Fruit fly (Drosophila melanogaster): ENCODE data around the gene msl-1.

Gene msl-1

dm6 chr2L:18705617-18706046 is 17.0 kb upstream of the msl-1 start, which contains the start of gene Jwa (continued):
- TF ChIP-seq CG13296 (GFP tag; optimal IDR thresholded peaks at IDR 0.05) (peak; percentile 77), CG12104 (GFP tag; optimal IDR thresholded peaks at IDR 0.05) (peak; percentile 73), CG5953 (GFP tag; IDR thresholded peaks at IDR 0.05) (peak; percentile 95), dmrt11E (tag; optimal IDR thresholded peaks at IDR 0.05) (peak; percentile 96), CG17385 (GFP tag; optimal IDR thresholded peaks at IDR 0.05) (peak; percentile 90), Trl (optimal IDR thresholded peaks at IDR 0.05) (no peak), Trl (GFP tag; optimal IDR thresholded peaks at IDR 0.05) (peak; percentile 89), Nf-YA (GFP tag; IDR thresholded peaks at IDR 0.05) (peak; percentile 67), p53 (GFP tag; optimal IDR thresholded peaks at IDR 0.05) (peak; percentile 40), nerfin-2 (GFP tag; IDR thresholded peaks at IDR 0.05; ENCODE audit: partially characterized antibody) (peak; percentile 95), Xbp1 (GFP tag; optimal IDR thresholded peaks at IDR 0.05) (peak; percentile 93), gce (GFP tag; IDR thresholded peaks at IDR 0.05) (0 out of 3 replicates have a peak, but pooled peaks have one; percentile 35), gfzf (GFP tag; optimal IDR thresholded peaks at IDR 0.05) (peak; percentile 12), aop (GFP tag; IDR thresholded peaks at IDR 0.05) (peak; percentile 63), CG10274 (GFP tag; optimal IDR thresholded peaks at IDR 0.05) (peak; percentile 20), unpg (GFP tag; optimal IDR thresholded peaks at IDR 0.05) (peak; percentile 97), Hr78 (GFP tag; optimal IDR thresholded peaks at IDR 0.05) (no peak), CG8089 (GFP tag; optimal IDR thresholded peaks at IDR 0.05) (peak; percentile 85), Camta (GFP tag; optimal IDR thresholded peaks at IDR 0.05) (peak; percentile 89), Side (GFP tag; optimal IDR thresholded peaks at IDR 0.05) (peak; percentile 91), CG8388 (GFP tag; optimal IDR thresholded peaks at IDR 0.05) (peak; percentile 68), tll (GFP tag; optimal IDR thresholded peaks at IDR 0.05) (peak in 1 of 2 experiments; percentile 65), Gsc (GFP tag; IDR thresholded peaks at IDR 0.05) (peak; percentile 72), sob (GFP tag; IDR thresholded peaks at IDR 0.05) (peak; percentile 95), otp (GFP tag; IDR thresholded peaks at IDR 0.05) (peak; percentile 96), CG7745 (tag; optimal IDR thresholded peaks at IDR 0.05) (no peak), fru (optimal IDR thresholded peaks at IDR 0.05) (no peak), chif (GFP tag; optimal IDR thresholded peaks at IDR 0.05) (peak; percentile 94), CG10321 (GFP tag; IDR thresholded peaks at IDR 0.05) (peak; percentile 36; the same call in 1 of the 2 replicates), tx (GFP tag; optimal IDR thresholded peaks at IDR 0.05) (peak; percentile 95), hth (optimal IDR thresholded peaks at IDR 0.05) (no peak), CG16863 (GFP tag; optimal IDR thresholded peaks at IDR 0.05) (peak; percentile 84), CG8944 (GFP tag; optimal IDR thresholded peaks at IDR 0.05) (peak; percentile 94), crol (GFP tag; IDR thresholded peaks at IDR 0.05) (peak; percentile 43), CG31224 (GFP tag; IDR thresholded peaks at IDR 0.05) (peak; percentile 86), knrl (GFP tag; IDR thresholded peaks at IDR 0.05; ENCODE audit: partially characterized antibody) (peak; percentile 100), CG33557 (GFP tag; optimal IDR thresholded peaks at IDR 0.05) (peak; percentile 91), gt (GFP tag; IDR thresholded peaks at IDR 0.05) (0 out of 2 replicates have a peak, but pooled peaks have one; percentile 49), Hsf (GFP tag; optimal IDR thresholded peaks at IDR 0.05) (peak; percentile 98), wor (GFP tag; IDR thresholded peaks at IDR 0.05) (peak; percentile 80), CG30020 (tag; optimal IDR thresholded peaks at IDR 0.05) (peak; percentile 85), Pdp1 (GFP tag; optimal IDR thresholded peaks at IDR 0.05) (peak; percentile 81 to 96), sna (GFP tag; IDR thresholded peaks at IDR 0.05; ENCODE audit: partially characterized antibody) (peak; percentile 100), ranshi (GFP tag; IDR thresholded peaks at IDR 0.05) (peak; percentile 91), Bdp1 (GFP tag; optimal IDR thresholded peaks at IDR 0.05) (peak; percentile 91), CG11723 (GFP tag; optimal IDR thresholded peaks at IDR 0.05) (peak; percentile 75), ems (GFP tag; optimal IDR thresholded peaks at IDR 0.05) (peak; percentile 93), cwo (GFP tag; optimal IDR thresholded peaks at IDR 0.05) (peak; percentile 61), Nf-YC (tag; optimal IDR thresholded peaks at IDR 0.05) (peak; percentile 74), CrebB (tag; optimal IDR thresholded peaks at IDR 0.05) (peak; percentile 90), CG8924 (tag; optimal IDR thresholded peaks at IDR 0.05) (peak; percentile 93)
